Worm (Caenorhabditis elegans) whole organism, late embryonic: ENCODE data around the gene clec-127.
A peak's percentile ranks its signal among the peaks of the same experiment; 100 is the strongest.

Experiments used
- C08G9.2 ChIP-seq: sonication (generic microtip); optimal IDR thresholded peaks from 2 replicates; lab custom pipeline; 2016; ENCODE audit warnings: mild to moderate bottlenecking, missing genetic modification characterization, moderate library complexity, missing compliant biosample characterization
- C38D4.7 ChIP-seq: fragments of 200-800 bp; sonication (Bioruptor generic); optimal IDR thresholded peaks from 2 replicates; lab custom pipeline; 2018; ENCODE audit warnings: mild to moderate bottlenecking, missing genetic modification characterization, moderate library complexity, missing compliant biosample characterization
- T23F11.4 ChIP-seq: fragments of 200-800 bp; sonication (Bioruptor generic); optimal IDR thresholded peaks from 2 replicates; lab custom pipeline; 2018; ENCODE audit warnings: mild to moderate bottlenecking, missing genetic modification characterization, missing compliant biosample characterization
- Y22D7AL.16 ChIP-seq: sonication (generic microtip); optimal IDR thresholded peaks from 2 replicates; lab custom pipeline; 2016; ENCODE audit warnings: missing genetic modification characterization, missing compliant biosample characterization
- ahr-1 ChIP-seq: sonication (generic microtip); optimal IDR thresholded peaks from 2 replicates; lab custom pipeline; 2016; ENCODE audit warnings: missing genetic modification characterization, missing compliant biosample characterization
- ceh-14 ChIP-seq: sonication (generic microtip); optimal IDR thresholded peaks from 2 replicates; lab custom pipeline; 2016; ENCODE audit warnings: missing genotype, missing genetic modification characterization, missing compliant biosample characterization
- ceh-18 ChIP-seq: sonication (generic microtip); optimal IDR thresholded peaks from 2 replicates; lab custom pipeline; 2016; ENCODE audit warnings: missing genetic modification characterization, missing compliant biosample characterization
- ceh-22 ChIP-seq: sonication (generic microtip); optimal IDR thresholded peaks from 2 replicates; lab custom pipeline; 2017; ENCODE audit warnings: missing biosample characterization, missing genetic modification characterization
- ceh-31 ChIP-seq: sonication (generic microtip); optimal IDR thresholded peaks from 2 replicates; lab custom pipeline; 2016; ENCODE audit warnings: missing genetic modification characterization, missing compliant biosample characterization
- ceh-34 ChIP-seq: sonication (generic microtip); optimal IDR thresholded peaks from 2 replicates; lab custom pipeline; 2016; ENCODE audit warnings: mild to moderate bottlenecking, missing genetic modification characterization, missing compliant biosample characterization
- ceh-48 ChIP-seq: sonication (generic microtip); optimal IDR thresholded peaks from 2 replicates; lab custom pipeline; 2016; ENCODE audit warnings: missing genetic modification characterization, inconsistent platforms, missing compliant biosample characterization
- ceh-6 ChIP-seq: fragments of 200-800 bp; sonication (Bioruptor generic); optimal IDR thresholded peaks from 2 replicates; lab custom pipeline; 2018; ENCODE audit warnings: mild to moderate bottlenecking, missing genetic modification characterization, missing compliant biosample characterization
- ceh-9 ChIP-seq: sonication (generic microtip); optimal IDR thresholded peaks from 2 replicates; lab custom pipeline; 2016; ENCODE audit warnings: mild to moderate bottlenecking, missing genetic modification characterization, inconsistent platforms, missing compliant biosample characterization
- che-1 ChIP-seq: sonication (generic microtip); optimal IDR thresholded peaks from 2 replicates; lab custom pipeline; 2016; ENCODE audit warnings: mild to moderate bottlenecking, missing genetic modification characterization, missing compliant biosample characterization
- dmd-4 ChIP-seq: sonication (generic microtip); optimal IDR thresholded peaks from 2 replicates; lab custom pipeline; 2016; ENCODE audit warnings: borderline replicate concordance, missing genetic modification characterization, missing compliant biosample characterization
- dve-1 ChIP-seq: sonication (generic microtip); optimal IDR thresholded peaks from 2 replicates; lab custom pipeline; 2017; ENCODE audit warnings: antibody characterized with exemption, mild to moderate bottlenecking, missing genetic modification characterization, missing compliant biosample characterization
- eyg-1 ChIP-seq: sonication (generic microtip); optimal IDR thresholded peaks from 2 replicates; lab custom pipeline; 2016; ENCODE audit warnings: missing genotype, missing genetic modification characterization, missing compliant biosample characterization
- fkh-6 ChIP-seq: sonication (generic microtip); optimal IDR thresholded peaks from 2 replicates; lab custom pipeline; 2016; ENCODE audit warnings: missing genetic modification characterization, missing compliant biosample characterization
- hlh-13 ChIP-seq: fragments of 200-800 bp; sonication (Bioruptor generic); optimal IDR thresholded peaks from 2 replicates; lab custom pipeline; 2018; ENCODE audit warnings: mild to moderate bottlenecking, missing genetic modification characterization, missing compliant biosample characterization
- hlh-15 ChIP-seq: sonication (generic microtip); optimal IDR thresholded peaks from 2 replicates; lab custom pipeline; 2016; ENCODE audit warnings: missing genetic modification characterization, missing compliant biosample characterization
- hlh-30 ChIP-seq: sonication (generic microtip); optimal IDR thresholded peaks from 2 replicates; lab custom pipeline; 2017; ENCODE audit warnings: antibody characterized with exemption, missing genetic modification characterization, missing compliant biosample characterization; ENCODE audit not compliant: insufficient read depth
- hlh-6 ChIP-seq: sonication (generic microtip); optimal IDR thresholded peaks from 2 replicates; lab custom pipeline; 2016; ENCODE audit warnings: missing genotype, missing genetic modification characterization, missing compliant biosample characterization
- hlh-8 ChIP-seq: sonication (generic microtip); optimal IDR thresholded peaks from 2 replicates; lab custom pipeline; 2016; ENCODE audit warnings: missing genotype, missing genetic modification characterization, missing compliant biosample characterization
- lim-6 ChIP-seq: sonication (generic microtip); optimal IDR thresholded peaks from 2 replicates; lab custom pipeline; 2016; ENCODE audit warnings: missing genetic modification characterization, missing compliant biosample characterization
- lin-11 ChIP-seq: fragments of 200-800 bp; sonication (Bioruptor generic); optimal IDR thresholded peaks from 2 replicates; lab custom pipeline; 2018; ENCODE audit warnings: mild to moderate bottlenecking, missing genetic modification characterization, missing compliant biosample characterization
- madf-2 ChIP-seq: sonication (generic microtip); optimal IDR thresholded peaks from 2 replicates; lab custom pipeline; 2017; ENCODE audit warnings: missing genetic modification characterization, missing compliant biosample characterization
- nfya-1 ChIP-seq: sonication (generic microtip); optimal IDR thresholded peaks from 2 replicates; lab custom pipeline; 2017; ENCODE audit warnings: missing genetic modification characterization, mild to moderate bottlenecking, missing compliant biosample characterization, antibody characterized with exemption, moderate library complexity
- nhr-11 ChIP-seq: fragments of 150-350 bp; optimal IDR thresholded peaks from 2 replicates; lab custom pipeline; 2014; ENCODE audit warnings: missing biosample characterization, missing genetic modification characterization
- nhr-232 ChIP-seq: sonication (generic microtip); optimal IDR thresholded peaks from 2 replicates; lab custom pipeline; 2016; ENCODE audit warnings: missing genetic modification characterization, missing compliant biosample characterization
- pat-9 ChIP-seq: fragments of 200-800 bp; sonication (Bioruptor generic); optimal IDR thresholded peaks from 2 replicates; lab custom pipeline; 2018; ENCODE audit warnings: mild to moderate bottlenecking, missing genetic modification characterization, moderate library complexity, missing compliant biosample characterization
- pax-1 ChIP-seq: fragments of 150-350 bp; optimal IDR thresholded peaks from 2 replicates; lab custom pipeline; 2014; ENCODE audit warnings: missing biosample characterization, missing genetic modification characterization
- pha-2 ChIP-seq: sonication (generic microtip); optimal IDR thresholded peaks from 2 replicates; lab custom pipeline; 2017; ENCODE audit warnings: mild to moderate bottlenecking, missing genetic modification characterization, missing compliant biosample characterization
- pha-4 ChIP-seq: fragments of 150-350 bp; optimal IDR thresholded peaks from 2 replicates; lab custom pipeline; 2018; ENCODE audit warnings: missing biosample characterization, missing genetic modification reagents, missing genetic modification characterization
- pqm-1 ChIP-seq: sonication (generic microtip); optimal IDR thresholded peaks from 2 replicates; lab custom pipeline; 2016; ENCODE audit warnings: missing genetic modification characterization, missing compliant biosample characterization
- rnt-1 ChIP-seq: sonication (generic microtip); optimal IDR thresholded peaks from 2 replicates; lab custom pipeline; 2016; ENCODE audit warnings: missing genetic modification characterization, missing compliant biosample characterization
- sdc-2 ChIP-seq: sonication (generic microtip); optimal IDR thresholded peaks from 2 replicates; lab custom pipeline; 2016; ENCODE audit warnings: missing genotype, missing genetic modification characterization, missing compliant biosample characterization
- sox-2 ChIP-seq: fragments of 200-800 bp; sonication (Bioruptor generic); IDR thresholded peaks from 2 replicates; pipeline ENCODE4 v1.3.6; 2022; ENCODE audit warnings: missing genetic modification reagents, missing genetic modification characterization, missing compliant biosample characterization
- sox-4 ChIP-seq: sonication (generic microtip); optimal IDR thresholded peaks from 2 replicates; lab custom pipeline; 2017; ENCODE audit warnings: mild to moderate bottlenecking, missing genetic modification characterization, inconsistent platforms, missing compliant biosample characterization
- syd-9 ChIP-seq: sonication (generic microtip); optimal IDR thresholded peaks from 2 replicates; lab custom pipeline; 2016; ENCODE audit warnings: mild to moderate bottlenecking, missing genetic modification characterization, moderate library complexity, missing compliant biosample characterization
- tbx-2 ChIP-seq: sonication (generic microtip); optimal IDR thresholded peaks from 2 replicates; lab custom pipeline; 2016; ENCODE audit warnings: missing genetic modification characterization, missing compliant biosample characterization
- ttx-3 ChIP-seq: sonication (generic microtip); optimal IDR thresholded peaks from 2 replicates; lab custom pipeline; 2016; ENCODE audit warnings: missing genetic modification reagents, missing genetic modification characterization, missing compliant biosample characterization
- unc-3 ChIP-seq, 2 experiments: fragments of 200-800 bp in 1 of 2; sonication (Bioruptor generic) in 1 of 2; sonication (generic microtip) in 1 of 2; conservative IDR thresholded peaks in 1 of 2; optimal IDR thresholded peaks in 1 of 2; 2 replicates each; pipeline versions ENCODE4 v1.3.6 to Lab custom; 2016 to 2022; ENCODE audit warnings: missing compliant biosample characterization in 2 of 2, missing genetic modification characterization in 2 of 2, missing genetic modification reagents in 1 of 2
- unc-42 ChIP-seq: sonication (generic microtip); optimal IDR thresholded peaks from 2 replicates; lab custom pipeline; 2016; ENCODE audit warnings: missing genotype, missing genetic modification characterization, missing compliant biosample characterization
- unc-55 ChIP-seq: sonication (generic microtip); optimal IDR thresholded peaks from 2 replicates; lab custom pipeline; 2017; ENCODE audit warnings: missing biosample characterization, missing genetic modification reagents, missing genetic modification characterization
- zip-5 ChIP-seq: sonication (generic microtip); optimal IDR thresholded peaks from 2 replicates; lab custom pipeline; 2016; ENCODE audit warnings: missing genetic modification characterization, missing compliant biosample characterization

clec-127 gene

ce11 chrII:3520988-3521850 lies 47.8 kb downstream of the clec-127 start, which contains the start of gene W09G10.9 (continued):
- TF ChIP-seq ceh-14 (peak; percentile 13), syd-9 (tag; lab: Kevin White, UChicago) (no peak), pha-2 (tag; lab: Kevin White, UChicago) (peak; percentile 77), ceh-6 (GFP tag; lab: Kevin White, UChicago) (peak; percentile 83), pqm-1 (no peak), unc-3 (GFP tag; conservative IDR thresholded peaks at IDR 0.05; lab: Robert Waterston, UW) (peak; percentile 90), unc-3 (tag; optimal IDR thresholded peaks at IDR 0.05; lab: Kevin White, UChicago) (peak; percentile 71), hlh-6 (tag; lab: Kevin White, UChicago) (peak; percentile 77), hlh-15 (tag; lab: Kevin White, UChicago) (peak; percentile 49), dmd-4 (tag; lab: Kevin White, UChicago) (peak; percentile 70), ceh-34 (tag; lab: Kevin White, UChicago) (peak; percentile 62), ceh-22 (peak; percentile 59), sdc-2 (tag; lab: Kevin White, UChicago) (peak; percentile 48), pat-9 (peak; percentile 73), pax-1 (tag; lab: Kevin White, UChicago) (no peak), rnt-1 (peak; percentile 63), eyg-1 (tag; lab: Kevin White, UChicago) (peak; percentile 49), hlh-13 (GFP tag; lab: Kevin White, UChicago) (peak; percentile 54)

DNA sequence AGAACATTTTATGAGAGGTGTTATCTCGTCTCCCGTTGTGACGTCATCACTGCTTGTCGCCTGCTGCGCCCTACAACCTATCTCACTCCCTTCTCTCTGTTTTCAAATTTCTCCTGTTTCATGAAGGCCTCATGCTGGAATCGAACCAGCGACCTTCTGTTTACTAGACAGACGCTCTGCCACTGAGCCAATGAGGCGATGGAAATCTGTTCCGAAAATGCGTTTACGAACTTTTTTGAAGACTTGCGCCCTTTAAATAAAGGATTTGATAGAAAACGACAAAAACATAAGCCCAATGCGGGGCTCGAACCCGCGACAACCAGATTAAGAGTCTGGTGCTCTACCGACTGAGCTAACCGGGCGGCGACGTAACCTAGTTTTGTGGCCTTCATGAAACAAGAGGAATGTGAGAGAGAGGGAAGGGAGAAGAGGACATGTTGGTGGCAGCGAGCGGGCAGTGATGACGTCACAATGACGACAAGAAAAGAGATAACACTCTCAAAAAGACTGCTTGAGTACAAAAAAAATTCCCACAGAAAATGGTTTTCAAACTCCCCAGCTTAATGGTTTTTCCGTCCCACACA lies 50.0 kb downstream of the clec-127 start, which contains the start of gene clec-126:
Gene clec-126 (plus strand): TSS at position 534 of the 584 bp plus-strand sequence.
- TF ChIP-seq syd-9 (tag; lab: Kevin White, UChicago) = peak; percentile 53
- peak; percentile 43 for TF ChIP-seq hlh-30 (tag; lab: Kevin White, UChicago)
- TF ChIP-seq lim-6 = peak; percentile 43
- TF ChIP-seq nhr-11 = no peak
- TF ChIP-seq eyg-1 (tag; lab: Kevin White, UChicago) = peak; percentile 81
- peak; percentile 85 for TF ChIP-seq unc-42 (tag; lab: Kevin White, UChicago)
- TF ChIP-seq ceh-18 = peak; percentile 71
- peak; percentile 77 for TF ChIP-seq ceh-14
- peak; percentile 76 for TF ChIP-seq fkh-6
- peak; percentile 75 for TF ChIP-seq C38D4.7 (GFP tag; lab: Kevin White, UChicago)
- peak; percentile 85 for TF ChIP-seq hlh-6 (tag; lab: Kevin White, UChicago)
- TF ChIP-seq pax-1 (tag; lab: Kevin White, UChicago) = no peak
- TF ChIP-seq dve-1 (tag; lab: Kevin White, UChicago) = peak; percentile 88
- peak; percentile 64 for TF ChIP-seq lin-11 (tag; lab: Kevin White, UChicago)
- peak; percentile 60 for TF ChIP-seq ttx-3 (tag; lab: Kevin White, UChicago)
- no peak; the same call in 1 of the 2 replicates for TF ChIP-seq sox-2
- TF ChIP-seq ceh-9 (tag; lab: Kevin White, UChicago) = peak; percentile 27
- no peak for TF ChIP-seq unc-3 (GFP tag; conservative IDR thresholded peaks at IDR 0.05; lab: Robert Waterston, UW)
- TF ChIP-seq unc-3 (tag; optimal IDR thresholded peaks at IDR 0.05; lab: Kevin White, UChicago) = peak; percentile 50
- peak; percentile 72 for TF ChIP-seq nhr-232 (tag; lab: Kevin White, UChicago)
- TF ChIP-seq hlh-8 = peak; percentile 9
- TF ChIP-seq zip-5 = peak; percentile 65
- TF ChIP-seq madf-2 (tag; lab: Kevin White, UChicago) = peak; percentile 77
- peak; percentile 37 for TF ChIP-seq hlh-15 (tag; lab: Kevin White, UChicago)
- TF ChIP-seq nfya-1 (tag; lab: Kevin White, UChicago) = peak; percentile 64
- no peak for TF ChIP-seq pha-4
- peak; percentile 76 for TF ChIP-seq tbx-2 (tag; lab: Kevin White, UChicago)
- no peak for TF ChIP-seq unc-55 (GFP tag; lab: Kevin White, UChicago)
- TF ChIP-seq T23F11.4 (GFP tag; lab: Kevin White, UChicago) = peak; percentile 1
- peak; percentile 65 for TF ChIP-seq sox-4 (tag; lab: Kevin White, UChicago)
- TF ChIP-seq Y22D7AL.16 (tag; lab: Kevin White, UChicago) = peak; percentile 46
- TF ChIP-seq ceh-48 = peak; percentile 53
- peak; percentile 54 for TF ChIP-seq ceh-31 (tag; lab: Kevin White, UChicago)
- TF ChIP-seq C08G9.2 (tag; lab: Kevin White, UChicago) = peak; percentile 67
- TF ChIP-seq dmd-4 (tag; lab: Kevin White, UChicago) = peak; percentile 62
- peak; percentile 68 for TF ChIP-seq pat-9
- peak; percentile 75 for TF ChIP-seq che-1 (tag; lab: Kevin White, UChicago)
- peak; percentile 57 for TF ChIP-seq sdc-2 (tag; lab: Kevin White, UChicago)
- no peak for TF ChIP-seq ahr-1 (tag; lab: Kevin White, UChicago)
